Fruit fly (Drosophila melanogaster) whole organism, embryonic: ENCODE data around the gene CG15638.

ENCODE experiments used
- ATbp ChIP-seq: fragments of 200-800 bp; sonication (Bioruptor generic); optimal IDR thresholded peaks from 2 replicates; lab custom pipeline; 2017; ENCODE audit warnings: missing biosample characterization, mild to moderate bottlenecking, missing genetic modification characterization, missing genetic modification reagents
- Ada2b ChIP-seq: fragments of 200-800 bp; sonication (Bioruptor generic); IDR thresholded peaks from 2 replicates; pipeline ENCODE4 v1.3.6; 2022; ENCODE audit warnings: missing biosample characterization, missing genetic modification characterization
- BEAF-32 ChIP-seq: fragments of 200-800 bp; sonication (Bioruptor generic); optimal IDR thresholded peaks from 3 replicates; lab custom pipeline; 2017; ENCODE audit warnings: missing biosample characterization, missing genetic modification characterization, mild to moderate bottlenecking, moderate library complexity, missing genetic modification reagents
- Bdp1 ChIP-seq: fragments of 200-800 bp; sonication (Bioruptor generic); optimal IDR thresholded peaks from 3 replicates; lab custom pipeline; 2016; ENCODE audit warnings: missing biosample characterization, missing genetic modification characterization
- Bteb2 ChIP-seq: fragments of 200-800 bp; sonication (Bioruptor generic); optimal IDR thresholded peaks from 2 replicates; lab custom pipeline; 2016; ENCODE audit warnings: missing biosample characterization, missing genetic modification characterization
- CG11398 ChIP-seq: fragments of 200-800 bp; sonication (Bioruptor generic); optimal IDR thresholded peaks from 2 replicates; lab custom pipeline; 2016; ENCODE audit warnings: missing biosample characterization, missing genetic modification characterization
- CG12155 ChIP-seq: fragments of 200-800 bp; sonication (Bioruptor generic); optimal IDR thresholded peaks from 3 replicates; lab custom pipeline; 2016; ENCODE audit warnings: missing biosample characterization, missing genetic modification characterization
- CG12659 ChIP-seq: fragments of 200-800 bp; sonication (Bioruptor generic); optimal IDR thresholded peaks from 3 replicates; lab custom pipeline; 2017; ENCODE audit warnings: mild to moderate bottlenecking, missing biosample characterization, missing genetic modification reagents, missing genetic modification characterization
- CG15514 ChIP-seq: fragments of 200-800 bp; sonication (Bioruptor generic); optimal IDR thresholded peaks from 3 replicates; lab custom pipeline; 2017; ENCODE audit warnings: missing biosample characterization, missing genetic modification characterization, mild to moderate bottlenecking, moderate library complexity, missing genetic modification reagents
- CG1647 ChIP-seq: fragments of 200-800 bp; sonication (Bioruptor generic); optimal IDR thresholded peaks from 3 replicates; lab custom pipeline; 2016; ENCODE audit warnings: missing biosample characterization, missing genetic modification characterization
- CG17328 ChIP-seq: fragments of 200-800 bp; sonication (Bioruptor generic); IDR thresholded peaks from 2 replicates; pipeline ENCODE4 v1.3.6; 2022; ENCODE audit warnings: missing biosample characterization, missing genetic modification characterization
- CG18619 ChIP-seq: fragments of 200-800 bp; sonication (Bioruptor generic); optimal IDR thresholded peaks from 3 replicates; lab custom pipeline; 2017; ENCODE audit warnings: missing biosample characterization, mild to moderate bottlenecking, missing genetic modification characterization
- CG2678 ChIP-seq: fragments of 200-800 bp; sonication (Bioruptor generic); optimal IDR thresholded peaks from 3 replicates; lab custom pipeline; 2019; ENCODE audit warnings: missing biosample characterization, mild to moderate bottlenecking, missing genetic modification characterization, moderate library complexity
- CG2712 ChIP-seq: fragments of 200-800 bp; optimal IDR thresholded peaks from 3 replicates; lab custom pipeline; 2019; ENCODE audit warnings: missing biosample characterization, mild to moderate bottlenecking, missing genetic modification characterization, moderate library complexity
- CG31224 ChIP-seq: fragments of 200-800 bp; sonication (Bioruptor generic); IDR thresholded peaks from 2 replicates; pipeline ENCODE4 v1.3.6; 2022; ENCODE audit warnings: missing biosample characterization, missing genetic modification characterization
- CG32772 ChIP-seq: fragments of 200-800 bp; sonication (Bioruptor generic); IDR thresholded peaks from 2 replicates; pipeline ENCODE4 v1.3.6; 2022; ENCODE audit warnings: missing biosample characterization, missing genetic modification characterization
- CG3838 ChIP-seq: fragments of 200-800 bp; sonication (Bioruptor generic); optimal IDR thresholded peaks from 3 replicates; lab custom pipeline; 2016; ENCODE audit warnings: missing biosample characterization, missing genetic modification characterization
- CG3995 ChIP-seq: fragments of 200-800 bp; sonication (Bioruptor generic); optimal IDR thresholded peaks from 3 replicates; lab custom pipeline; 2016; ENCODE audit warnings: missing biosample characterization, missing genetic modification characterization
- CG4854 ChIP-seq: fragments of 200-800 bp; sonication (Bioruptor generic); optimal IDR thresholded peaks from 2 replicates; lab custom pipeline; 2016; ENCODE audit warnings: missing biosample characterization, missing genetic modification characterization, inconsistent platforms
- CG7556 ChIP-seq: fragments of 200-800 bp; sonication (Bioruptor generic); optimal IDR thresholded peaks from 2 replicates; lab custom pipeline; 2017; ENCODE audit warnings: missing biosample characterization, mild to moderate bottlenecking, missing genetic modification characterization
- CG7839 ChIP-seq: fragments of 200-800 bp; sonication (Bioruptor generic); optimal IDR thresholded peaks from 3 replicates; lab custom pipeline; 2018; ENCODE audit warnings: missing biosample characterization, mild to moderate bottlenecking, missing genetic modification characterization, moderate library complexity
- CG8924 ChIP-seq: fragments of 200-800 bp; optimal IDR thresholded peaks from 3 replicates; lab custom pipeline; 2019; ENCODE audit warnings: missing biosample characterization, mild to moderate bottlenecking, missing genetic modification characterization, moderate library complexity
- CHES-1-like ChIP-seq: fragments of 200-800 bp; sonication (Bioruptor generic); optimal IDR thresholded peaks from 2 replicates; lab custom pipeline; 2016; ENCODE audit warnings: missing biosample characterization, missing genetic modification characterization
- E2f2 ChIP-seq: fragments of 200-800 bp; sonication (Bioruptor generic); IDR thresholded peaks from 2 replicates; pipeline ENCODE4 v1.3.6; 2022; ENCODE audit warnings: missing biosample characterization, missing genetic modification characterization
- Ets65A ChIP-seq: fragments of 200-800 bp; sonication (Bioruptor generic); peaks from one replicate; lab custom pipeline; 2016; ENCODE audit warnings: missing biosample characterization, missing genetic modification characterization
- Ets97D ChIP-seq: fragments of 200-800 bp; sonication (Bioruptor generic); optimal IDR thresholded peaks from 3 replicates; lab custom pipeline; 2016; ENCODE audit warnings: missing biosample characterization, missing genetic modification characterization
- Fer1 ChIP-seq: fragments of 200-800 bp; sonication (Bioruptor generic); optimal IDR thresholded peaks from 2 replicates; lab custom pipeline; 2017; ENCODE audit warnings: missing biosample characterization, mild to moderate bottlenecking, missing genetic modification characterization
- HmgZ ChIP-seq: fragments of 200-800 bp; sonication (Bioruptor generic); optimal IDR thresholded peaks from 2 replicates; lab custom pipeline; 2018; ENCODE audit warnings: missing biosample characterization, mild to moderate bottlenecking, missing genetic modification characterization
- Lhr ChIP-seq: fragments of 200-800 bp; sonication (Bioruptor generic); optimal IDR thresholded peaks from 3 replicates; lab custom pipeline; 2017; ENCODE audit warnings: mild to moderate bottlenecking, missing biosample characterization, missing genetic modification reagents, missing genetic modification characterization
- MBD-R2 ChIP-seq: fragments of 200-800 bp; sonication (Bioruptor generic); IDR thresholded peaks from 2 replicates; pipeline ENCODE4 v1.3.6; 2022; ENCODE audit warnings: missing biosample characterization, missing genetic modification characterization
- Max ChIP-seq: fragments of 200-800 bp; sonication (Bioruptor generic); optimal IDR thresholded peaks from 2 replicates; lab custom pipeline; 2016; ENCODE audit warnings: missing biosample characterization, mild to moderate bottlenecking, missing genetic modification characterization
- NK7.1 ChIP-seq: fragments of 200-800 bp; sonication (Bioruptor generic); optimal IDR thresholded peaks from 3 replicates; lab custom pipeline; 2016; ENCODE audit warnings: missing biosample characterization, missing genetic modification characterization
- NfI ChIP-seq: fragments of 200-800 bp; sonication (Bioruptor generic); optimal IDR thresholded peaks from 3 replicates; lab custom pipeline; 2018; ENCODE audit warnings: missing biosample characterization, mild to moderate bottlenecking, missing genetic modification characterization, moderate library complexity
- Ptx1 ChIP-seq: fragments of 200-800 bp; sonication (Bioruptor generic); IDR thresholded peaks from 2 replicates; pipeline ENCODE4 v1.3.6; 2022; ENCODE audit warnings: missing biosample characterization, missing genetic modification characterization
- Xbp1 ChIP-seq: fragments of 200-800 bp; sonication (Bioruptor generic); optimal IDR thresholded peaks from 3 replicates; lab custom pipeline; 2016; ENCODE audit warnings: missing biosample characterization, mild to moderate bottlenecking, missing genetic modification characterization
- YL-1 ChIP-seq: fragments of 200-800 bp; sonication (Bioruptor generic); optimal IDR thresholded peaks from 3 replicates; lab custom pipeline; 2017; ENCODE audit warnings: missing biosample characterization, mild to moderate bottlenecking, missing genetic modification characterization
- chif ChIP-seq, 2 experiments: fragments of 200-800 bp; sonication (Bioruptor generic); optimal IDR thresholded peaks; 3 replicates each; lab custom pipeline; 2016; ENCODE audit warnings: missing biosample characterization in 2 of 2, missing genetic modification characterization in 2 of 2
- dimm ChIP-seq: fragments of 200-800 bp; sonication (Bioruptor generic); IDR thresholded peaks from 2 replicates; pipeline ENCODE4 v1.3.6; 2022; ENCODE audit warnings: missing biosample characterization, missing genetic modification characterization
- emc ChIP-seq: fragments of 200-800 bp; sonication (Bioruptor generic); optimal IDR thresholded peaks from 2 replicates; lab custom pipeline; 2016; ENCODE audit warnings: missing biosample characterization, missing genetic modification characterization
- gt ChIP-seq: fragments of 200-800 bp; sonication (Bioruptor generic); IDR thresholded peaks from 2 replicates; pipeline ENCODE4 v1.3.6; 2022; ENCODE audit warnings: missing biosample characterization, missing genetic modification characterization
- psq ChIP-seq: fragments of 200-800 bp; sonication (Bioruptor generic); optimal IDR thresholded peaks from 2 replicates; lab custom pipeline; 2017; ENCODE audit warnings: missing biosample characterization, missing genetic modification characterization
- run ChIP-seq: fragments of 200-800 bp; sonication (Bioruptor generic); optimal IDR thresholded peaks from 3 replicates; lab custom pipeline; 2018; ENCODE audit warnings: missing biosample characterization, mild to moderate bottlenecking, missing genetic modification characterization
- sens-2 ChIP-seq: fragments of 200-800 bp; sonication (Bioruptor generic); IDR thresholded peaks from 2 replicates; pipeline ENCODE4 v1.3.6; 2022; ENCODE audit warnings: missing biosample characterization, missing genetic modification characterization
- sna ChIP-seq: fragments of 200-800 bp; sonication (Bioruptor generic); IDR thresholded peaks from 2 replicates; pipeline ENCODE4 v1.3.6; 2022; ENCODE audit warnings: missing biosample characterization, missing genetic modification characterization; ENCODE audit not compliant: partially characterized antibody
- stc ChIP-seq: fragments of 200-800 bp; sonication (Bioruptor generic); IDR thresholded peaks from 2 replicates; pipeline ENCODE4 v1.3.6; 2022; ENCODE audit warnings: missing biosample characterization, missing genetic modification characterization
- stwl ChIP-seq: fragments of 200-800 bp; sonication (Bioruptor generic); optimal IDR thresholded peaks from 3 replicates; lab custom pipeline; 2018; ENCODE audit warnings: missing biosample characterization, mild to moderate bottlenecking, missing genetic modification characterization, moderate library complexity
- unc-4 ChIP-seq: fragments of 200-800 bp; sonication (Bioruptor generic); IDR thresholded peaks from 2 replicates; pipeline ENCODE4 v1.3.6; 2022; ENCODE audit warnings: missing biosample characterization, missing genetic modification characterization; ENCODE audit not compliant: partially characterized antibody
- unpg ChIP-seq: fragments of 200-800 bp; sonication (Bioruptor generic); optimal IDR thresholded peaks from 3 replicates; lab custom pipeline; 2018; ENCODE audit warnings: missing biosample characterization, mild to moderate bottlenecking, missing genetic modification characterization, moderate library complexity
- zen ChIP-seq: fragments of 200-800 bp; sonication (Bioruptor generic); optimal IDR thresholded peaks from 3 replicates; lab custom pipeline; 2018; ENCODE audit warnings: missing biosample characterization, mild to moderate bottlenecking, missing genetic modification characterization, moderate library complexity
- zfh2 ChIP-seq: fragments of 200-800 bp; sonication (Bioruptor generic); optimal IDR thresholded peaks from 2 replicates; lab custom pipeline; 2016; ENCODE audit warnings: missing biosample characterization, missing genetic modification characterization

The CG15638 gene

dm6 chr2L:13512182-13513032, 23.2 kb downstream of the CG15638 start (continued):
- TF ChIP-seq NfI (GFP tag; lab: Kevin White, UChicago), result no peak
- TF ChIP-seq stwl (tag; lab: Kevin White, UChicago), result no peak
- TF ChIP-seq Bdp1, result no peak
- TF ChIP-seq CG7556 (GFP tag; lab: Kevin White, UChicago), result no peak
- no peak for TF ChIP-seq YL-1
- TF ChIP-seq CG3995, result no peak
- TF ChIP-seq Max (GFP tag; lab: Kevin White, UChicago), result no peak
- TF ChIP-seq unpg (GFP tag; lab: Kevin White, UChicago), result peak; percentile 46
- no peak for TF ChIP-seq CG15514 (GFP tag; lab: Kevin White, UChicago)
- no peak for TF ChIP-seq zen (tag; lab: Kevin White, UChicago)
- TF ChIP-seq CG1647 (GFP tag; lab: Kevin White, UChicago), result peak; percentile 12
- peak; percentile 21 for TF ChIP-seq CG4854 (GFP tag; lab: Kevin White, UChicago)
- no peak for TF ChIP-seq HmgZ (tag; lab: Kevin White, UChicago)
- TF ChIP-seq Ada2b (GFP tag; lab: Robert Waterston, UW), result peak; percentile 44
- no peak for TF ChIP-seq psq
- TF ChIP-seq stc (GFP tag; lab: Robert Waterston, UW), result no peak
- peak; percentile 12 to 23 for TF ChIP-seq chif (GFP tag; optimal IDR thresholded peaks at IDR 0.05; lab: Kevin White, UChicago)
- no peak for TF ChIP-seq CG3838 (GFP tag; lab: Kevin White, UChicago)
- peak; percentile 47 for TF ChIP-seq CG2678
- no peak for TF ChIP-seq CG31224 (GFP tag; lab: Robert Waterston, UW)
- TF ChIP-seq Ets97D (GFP tag; lab: Kevin White, UChicago), result no peak
- TF ChIP-seq run (tag; lab: Kevin White, UChicago), result no peak
- peak; percentile 53 for TF ChIP-seq CG7839 (tag; lab: Kevin White, UChicago)
- peak; percentile 2 for TF ChIP-seq CG12155
- no peak for TF ChIP-seq CG11398 (GFP tag; lab: Kevin White, UChicago)
- TF ChIP-seq Ptx1 (GFP tag; lab: Robert Waterston, UW), result peak; percentile 61; the same call in 1 of the 2 replicates
- TF ChIP-seq CHES-1-like, result no peak
- no peak for TF ChIP-seq gt (GFP tag; lab: Robert Waterston, UW)
- TF ChIP-seq Fer1 (GFP tag; lab: Kevin White, UChicago), result no peak
- TF ChIP-seq CG18619, result peak; percentile 16
- TF ChIP-seq sens-2 (GFP tag; lab: Robert Waterston, UW), result no peak
- TF ChIP-seq CG32772, result no peak
- no peak for TF ChIP-seq CG17328 (GFP tag; lab: Robert Waterston, UW)
- TF ChIP-seq NK7.1, result no peak
- TF ChIP-seq CG2712 (tag; lab: Kevin White, UChicago), result peak; percentile 32
- no peak for TF ChIP-seq BEAF-32 (GFP tag; lab: Kevin White, UChicago)
- peak; percentile 40 for TF ChIP-seq CG12659 (GFP tag; lab: Kevin White, UChicago)
- no peak for TF ChIP-seq sna (GFP tag; lab: Robert Waterston, UW)
- TF ChIP-seq CG8924 (tag; lab: Kevin White, UChicago), result no peak
- TF ChIP-seq zfh2 (GFP tag; lab: Kevin White, UChicago), result no peak
- no peak for TF ChIP-seq Ets65A
- peak; percentile 39 for TF ChIP-seq Xbp1
- TF ChIP-seq emc (GFP tag; lab: Kevin White, UChicago), result no peak
- no peak for TF ChIP-seq E2f2 (GFP tag; lab: Robert Waterston, UW)
- TF ChIP-seq Lhr (GFP tag; lab: Kevin White, UChicago), result no peak
- no peak for TF ChIP-seq unc-4 (GFP tag; lab: Robert Waterston, UW)
- no peak for TF ChIP-seq ATbp (GFP tag; lab: Kevin White, UChicago)
- no peak; the same call in 1 of the 2 replicates for TF ChIP-seq MBD-R2 (GFP tag; lab: Robert Waterston, UW)
- TF ChIP-seq dimm (GFP tag; lab: Robert Waterston, UW), result 0 out of 2 replicates have a peak, but pooled peaks have one; percentile 19
- TF ChIP-seq Bteb2, result peak; percentile 26
